Worm (Caenorhabditis elegans) whole organism, mixed stage, embryonic: ENCODE measurements around the gene zig-3.

ENCODE experiments used
- ceh-43 ChIP-seq: fragments of 200-800 bp; sonication (Bioruptor generic); optimal IDR thresholded peaks from 2 replicates; lab custom pipeline; 2018; ENCODE audit warnings: mild to moderate bottlenecking, missing genetic modification characterization, moderate library complexity, missing compliant biosample characterization
- lin-13 ChIP-seq: fragments of 150-350 bp; optimal IDR thresholded peaks from 2 replicates; lab custom pipeline; 2014; ENCODE audit warnings: missing biosample characterization, missing genetic modification characterization
- lsy-2 ChIP-seq: fragments of 150-350 bp; optimal IDR thresholded peaks from 2 replicates; lab custom pipeline; 2014; ENCODE audit warnings: missing biosample characterization, missing genetic modification characterization
- mep-1 ChIP-seq: fragments of 150-350 bp; optimal IDR thresholded peaks from 2 replicates; lab custom pipeline; 2017; ENCODE audit warnings: missing biosample characterization, missing genetic modification reagents, missing genetic modification characterization, inconsistent platforms
- nhr-12 ChIP-seq: fragments of 150-350 bp; optimal IDR thresholded peaks from 2 replicates; lab custom pipeline; 2014; ENCODE audit warnings: missing biosample characterization, missing genetic modification characterization
- nhr-237 ChIP-seq: fragments of 150-350 bp; optimal IDR thresholded peaks from 2 replicates; lab custom pipeline; 2014; ENCODE audit warnings: missing biosample characterization, missing genetic modification characterization
- nhr-28 ChIP-seq: fragments of 150-350 bp; optimal IDR thresholded peaks from 2 replicates; lab custom pipeline; 2014; ENCODE audit warnings: missing biosample characterization, missing genetic modification characterization
- nhr-76 ChIP-seq: sonication (generic microtip); optimal IDR thresholded peaks from 2 replicates; lab custom pipeline; 2017; ENCODE audit warnings: missing biosample characterization, missing genetic modification characterization
- pha-4 ChIP-seq: fragments of 150-350 bp; optimal IDR thresholded peaks from 2 replicates; lab custom pipeline; 2018; ENCODE audit warnings: missing biosample characterization, missing genetic modification reagents, missing genetic modification characterization
- snpc-4 ChIP-seq: fragments of 150-350 bp; optimal IDR thresholded peaks from 2 replicates; lab custom pipeline; 2014; ENCODE audit warnings: missing biosample characterization, missing genetic modification characterization
- unc-39 ChIP-seq: fragments of 150-350 bp; optimal IDR thresholded peaks from 2 replicates; lab custom pipeline; 2014; ENCODE audit warnings: missing biosample characterization, missing genetic modification characterization

DNA sequence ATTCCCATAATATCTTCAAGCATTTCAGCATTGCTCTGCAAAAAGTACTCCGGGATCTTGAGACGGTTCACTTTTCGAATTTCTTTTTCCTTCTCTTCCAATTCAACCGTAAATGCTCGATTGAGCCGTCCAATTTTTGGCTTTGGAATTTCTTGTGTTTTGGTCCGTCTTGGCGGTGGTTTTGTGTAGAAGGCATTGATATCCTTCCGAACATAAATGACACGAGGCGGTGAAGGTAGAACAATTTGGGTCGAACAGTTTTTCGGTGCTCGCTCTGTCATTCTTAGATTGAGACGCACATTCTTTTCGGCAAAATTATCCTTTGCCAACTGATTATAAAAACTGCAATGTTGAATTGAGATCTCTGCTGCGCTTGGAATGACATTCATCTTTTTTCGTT is 12.1 kb downstream of the zig-3 start:
- no peak for TF ChIP-seq nhr-76 (tag; lab: Kevin White, UChicago)
- no peak for TF ChIP-seq nhr-237 (tag; lab: Kevin White, UChicago)
- no peak for TF ChIP-seq unc-39 (tag; lab: Kevin White, UChicago)
- no peak for TF ChIP-seq lsy-2 (tag; lab: Kevin White, UChicago)
- no peak for TF ChIP-seq mep-1 (tag; lab: Kevin White, UChicago)
- no peak for TF ChIP-seq nhr-28 (tag; lab: Kevin White, UChicago)
- no peak for TF ChIP-seq pha-4 (tag; lab: Kevin White, UChicago)
- no peak for TF ChIP-seq nhr-12 (tag; lab: Kevin White, UChicago)
- no peak for TF ChIP-seq lin-13 (tag; lab: Kevin White, UChicago)
- TF ChIP-seq snpc-4 (tag; lab: Kevin White, UChicago), result no peak
- TF ChIP-seq ceh-43, result no peak
